Worm (Caenorhabditis elegans): ENCODE measurements around the gene tin-9.2.

DNA sequence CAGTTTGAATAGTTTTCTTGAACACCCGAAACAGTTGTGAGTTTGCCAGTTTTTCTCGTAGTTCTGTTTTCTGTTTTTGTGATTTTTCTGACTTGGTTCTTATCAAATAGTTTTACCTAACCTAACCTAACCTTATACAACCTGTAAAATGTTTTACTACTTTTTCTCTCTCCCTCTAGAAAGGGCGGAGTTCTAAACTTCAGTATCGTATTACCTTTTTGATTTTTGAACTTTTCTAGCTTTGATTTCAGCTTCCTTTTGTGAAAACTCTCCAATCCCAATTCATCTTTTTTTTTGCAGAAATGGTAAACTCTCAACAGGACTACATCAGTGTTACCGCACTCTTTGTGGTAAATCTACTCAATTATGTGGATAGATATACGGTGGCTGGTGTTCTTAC lies 12.1 kb upstream of the tin-9.2 start, which contains the start of gene spin-2:
- TF ChIP-seq blmp-1 (tag; optimal IDR thresholded peaks at IDR 0.05), result no peak
- no peak for TF ChIP-seq sptf-1 (tag; optimal IDR thresholded peaks at IDR 0.05)
- no peak for TF ChIP-seq unc-62 (GFP tag; optimal IDR thresholded peaks at IDR 0.05)
- TF ChIP-seq elt-1 (tag; optimal IDR thresholded peaks at IDR 0.05; ENCODE audit: borderline replicate concordance, insufficient read depth), result no peak
- TF ChIP-seq pha-4 (tag; optimal IDR thresholded peaks at IDR 0.05), result no peak
- TF ChIP-seq nhr-76 (tag; optimal IDR thresholded peaks at IDR 0.05), result no peak
- TF ChIP-seq elt-3 (tag; optimal IDR thresholded peaks at IDR 0.05), result no peak
